Worm (Caenorhabditis elegans): ENCODE results near the gene cul-4.
A peak's percentile ranks its signal among the peaks of the same experiment; 100 is the strongest.

The cul-4 gene

ce11 chrII:7261854-7262253 lies 40.0 kb upstream of the cul-4 start, which contains the start of gene C30G12.4:
Gene C30G12.4, plus strand, starts transcription at chrII:7262154.
- no peak for TF ChIP-seq elt-1 (tag; optimal IDR thresholded peaks at IDR 0.05)
- no peak for TF ChIP-seq elt-3 (tag; optimal IDR thresholded peaks at IDR 0.05)
- no peak for TF ChIP-seq ama-1 (optimal IDR thresholded peaks at IDR 0.05)
- no peak for TF ChIP-seq nhr-12 (tag; optimal IDR thresholded peaks at IDR 0.05)
- no peak for TF ChIP-seq skn-1 (tag; optimal IDR thresholded peaks at IDR 0.05)
- TF ChIP-seq lin-39 (tag; optimal IDR thresholded peaks at IDR 0.05) = no peak
- TF ChIP-seq nhr-23 (tag; optimal IDR thresholded peaks at IDR 0.05) = no peak
- no peak for TF ChIP-seq mdl-1 (tag; optimal IDR thresholded peaks at IDR 0.05)
- TF ChIP-seq ztf-11 (tag; optimal IDR thresholded peaks at IDR 0.05) = no peak

ce11 chrII:7264675-7265074 lies 37.2 kb upstream of the cul-4 start:
- peak; percentile 47 for TF ChIP-seq blmp-1 (tag; optimal IDR thresholded peaks at IDR 0.05; ENCODE audit: insufficient read depth)
- TF ChIP-seq sma-3 (GFP tag; optimal IDR thresholded peaks at IDR 0.05) = peak; percentile 12
- TF ChIP-seq nhr-6 (tag; optimal IDR thresholded peaks at IDR 0.05) = no peak
- TF ChIP-seq sem-4 (tag; optimal IDR thresholded peaks at IDR 0.05) = no peak
- peak; percentile 62 for TF ChIP-seq fos-1 (tag; optimal IDR thresholded peaks at IDR 0.05)
- TF ChIP-seq lin-11 (tag; optimal IDR thresholded peaks at IDR 0.05) = no peak
- TF ChIP-seq sma-9 (GFP tag; optimal IDR thresholded peaks at IDR 0.05) = peak; percentile 79
- TF ChIP-seq sma-9 (tag; optimal IDR thresholded peaks at IDR 0.05) = no peak
- peak; percentile 74 for TF ChIP-seq crh-2 (tag; optimal IDR thresholded peaks at IDR 0.05)
- peak in 1 of 2 experiments; percentile 37 for TF ChIP-seq mdl-1 (tag; optimal IDR thresholded peaks at IDR 0.05)
- peak; percentile 42 for TF ChIP-seq gmeb-1 (tag; optimal IDR thresholded peaks at IDR 0.05)

DNA sequence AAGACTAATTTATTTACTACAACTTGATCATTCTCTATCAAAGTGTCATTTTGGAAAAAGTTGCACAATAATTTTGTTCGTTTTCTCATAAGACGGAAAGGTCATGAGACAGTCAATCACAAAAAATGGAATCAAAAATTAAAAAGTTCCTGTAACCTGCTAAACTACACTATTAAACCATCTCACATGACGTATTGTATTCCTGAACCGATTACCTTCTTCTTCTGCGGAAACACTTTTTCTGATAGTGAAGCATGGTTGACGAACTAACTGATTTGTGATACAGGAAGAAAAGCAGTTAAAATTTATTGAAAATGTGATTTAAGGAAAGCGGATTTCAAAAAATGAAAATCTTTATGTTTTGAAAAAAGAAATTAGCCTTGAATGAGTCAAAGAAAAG lies 32.1 kb upstream of the cul-4 start:
- TF ChIP-seq nhr-129 (tag; optimal IDR thresholded peaks at IDR 0.05) = no peak
- no peak for TF ChIP-seq dmd-4 (tag; optimal IDR thresholded peaks at IDR 0.05)
- TF ChIP-seq ceh-16 (tag; optimal IDR thresholded peaks at IDR 0.05) = no peak
- TF ChIP-seq blmp-1 (tag; optimal IDR thresholded peaks at IDR 0.05; ENCODE audit: insufficient read depth) = no peak
- no peak for TF ChIP-seq nhr-11 (tag; optimal IDR thresholded peaks at IDR 0.05)
- TF ChIP-seq fos-1 (tag; optimal IDR thresholded peaks at IDR 0.05) = peak; percentile 22
- no peak for TF ChIP-seq gmeb-1 (tag; optimal IDR thresholded peaks at IDR 0.05)
- TF ChIP-seq mdl-1 (tag; optimal IDR thresholded peaks at IDR 0.05) = no peak

- TF ChIP-seq sma-9 (GFP tag; optimal IDR thresholded peaks at IDR 0.05) (peak; percentile 49), sma-9 (tag; optimal IDR thresholded peaks at IDR 0.05) (no peak), nhr-11 (tag; optimal IDR thresholded peaks at IDR 0.05) (no peak), unc-55 (GFP tag; optimal IDR thresholded peaks at IDR 0.05) (no peak), mbf-1 (tag; optimal IDR thresholded peaks at IDR 0.05) (no peak), elt-1 (tag; optimal IDR thresholded peaks at IDR 0.05) (no peak), nhr-10 (tag; optimal IDR thresholded peaks at IDR 0.05) (no peak), dmd-4 (tag; optimal IDR thresholded peaks at IDR 0.05) (no peak), ceh-82 (tag; optimal IDR thresholded peaks at IDR 0.05) (no peak), lsy-2 (tag; optimal IDR thresholded peaks at IDR 0.05) (no peak), R02D3.7 (tag; optimal IDR thresholded peaks at IDR 0.05) (no peak), F13H6.1 (tag; optimal IDR thresholded peaks at IDR 0.05) (no peak), nhr-23 (tag; optimal IDR thresholded peaks at IDR 0.05) (no peak), ztf-1 (GFP tag; conservative IDR thresholded peaks at IDR 0.05) (no peak), ceh-16 (tag; optimal IDR thresholded peaks at IDR 0.05) (no peak), crh-2 (tag; optimal IDR thresholded peaks at IDR 0.05) (no peak), lin-11 (tag; optimal IDR thresholded peaks at IDR 0.05) (no peak), C34F6.9 (tag; optimal IDR thresholded peaks at IDR 0.05) (no peak), sma-3 (GFP tag; optimal IDR thresholded peaks at IDR 0.05) (peak; percentile 62), mdl-1 (tag; optimal IDR thresholded peaks at IDR 0.05) (peak in 1 of 2 experiments; percentile 6), elt-3 (tag; optimal IDR thresholded peaks at IDR 0.05) (no peak), nhr-12 (tag; optimal IDR thresholded peaks at IDR 0.05) (no peak), skn-1 (tag; optimal IDR thresholded peaks at IDR 0.05) (no peak), nhr-25 (tag; optimal IDR thresholded peaks at IDR 0.05) (peak; percentile 74), aly-2 (tag; optimal IDR thresholded peaks at IDR 0.05) (no peak), egl-27 (tag; optimal IDR thresholded peaks at IDR 0.05) (peak; percentile 8), ZK546.5 (tag; optimal IDR thresholded peaks at IDR 0.05) (no peak), nhr-6 (tag; optimal IDR thresholded peaks at IDR 0.05) (no peak), ama-1 (optimal IDR thresholded peaks at IDR 0.05) (no peak), Y55F3AM.14 (GFP tag; optimal IDR thresholded peaks at IDR 0.05) (no peak), unc-62 (GFP tag; optimal IDR thresholded peaks at IDR 0.05) (no peak), peb-1 (tag; optimal IDR thresholded peaks at IDR 0.05) (no peak), blmp-1 (tag; optimal IDR thresholded peaks at IDR 0.05; ENCODE audit: insufficient read depth) (peak; percentile 3), ztf-4 (tag; optimal IDR thresholded peaks at IDR 0.05) (no peak), alr-1 (tag; optimal IDR thresholded peaks at IDR 0.05) (no peak), lin-39 (tag; optimal IDR thresholded peaks at IDR 0.05) (no peak), mab-5 (tag; optimal IDR thresholded peaks at IDR 0.05) (no peak), nhr-237 (tag; optimal IDR thresholded peaks at IDR 0.05) (no peak), unc-39 (tag; optimal IDR thresholded peaks at IDR 0.05) (no peak), sem-4 (tag; optimal IDR thresholded peaks at IDR 0.05) (no peak), nhr-21 (tag; optimal IDR thresholded peaks at IDR 0.05) (peak; percentile 68), zag-1 (tag; optimal IDR thresholded peaks at IDR 0.05) (no peak), fos-1 (tag; optimal IDR thresholded peaks at IDR 0.05) (peak; percentile 17)
Measured at ce11 chrII:7272513-7272912, 29.4 kb upstream of the cul-4 start.
